Fruit fly (Drosophila melanogaster) S2 (cell line): ENCODE measurements around the gene CG4281.

Source experiments
- CG8478 ChIP-seq: fragments of >200 bp; optimal IDR thresholded peaks from 2 replicates; lab custom pipeline; 2018
- CTCF ChIP-seq, 2 experiments: fragments of >200 bp; optimal IDR thresholded peaks; 2 replicates each; lab custom pipeline; 2018

DNA sequence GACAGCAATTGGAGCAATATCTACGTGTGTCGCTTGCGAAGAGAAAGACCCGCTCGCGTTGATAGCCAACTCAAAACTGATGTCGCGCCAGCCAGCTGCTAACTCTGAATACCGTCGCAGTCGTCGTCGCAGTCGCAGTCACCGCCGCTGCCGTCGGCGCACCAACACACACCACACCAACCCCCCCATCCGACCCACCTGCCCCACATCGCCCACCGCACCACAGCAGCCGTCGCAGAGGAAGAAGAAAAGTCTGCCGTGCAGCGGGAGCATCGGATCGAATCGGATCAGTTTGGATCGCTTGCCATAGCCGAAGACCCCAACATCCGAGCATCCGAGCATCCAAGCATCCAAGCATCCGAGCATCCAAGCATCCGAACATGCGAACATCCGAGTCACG is 28.6 kb downstream of the CG4281 start:
- no peak for TF ChIP-seq CG8478 (lab: Kevin White, UChicago)
- no peak for TF ChIP-seq CTCF (optimal IDR thresholded peaks at IDR 0.05; lab: Kevin White, UChicago)
